Worm (Caenorhabditis elegans) whole organism, young adult: ENCODE measurements around the gene frm-2.

Experiments
- C06A6.2 ChIP-seq: fragments of 200-800 bp; sonication (Bioruptor generic); conservative IDR thresholded peaks from 2 replicates; pipeline ENCODE4 v1.3.6; 2022; ENCODE audit warnings: missing genetic modification characterization, missing compliant biosample characterization
- D2030.7 ChIP-seq: fragments of 200-800 bp; sonication (Bioruptor generic); IDR thresholded peaks from 2 replicates; pipeline ENCODE4 v1.3.6; 2022; ENCODE audit warnings: missing genetic modification reagents, missing genetic modification characterization, missing compliant biosample characterization
- F37B4.10 ChIP-seq: fragments of 200-800 bp; sonication (Bioruptor generic); IDR thresholded peaks from 2 replicates; pipeline ENCODE4 v1.3.6; 2022; ENCODE audit warnings: missing genetic modification characterization, missing compliant biosample characterization
- K11D2.4 ChIP-seq: fragments of 200-800 bp; sonication (Bioruptor generic); IDR thresholded peaks from 2 replicates; pipeline ENCODE4 v1.3.6; 2022; ENCODE audit warnings: missing genetic modification reagents, missing genetic modification characterization, missing compliant biosample characterization
- K12H6.12 ChIP-seq: fragments of 200-800 bp; sonication (Bioruptor generic); optimal IDR thresholded peaks from 2 replicates; lab custom pipeline; 2018; ENCODE audit warnings: mild to moderate bottlenecking, missing genetic modification characterization, missing compliant biosample characterization
- Y53F4B.3 ChIP-seq: fragments of 200-800 bp; sonication (Bioruptor generic); IDR thresholded peaks from 2 replicates; pipeline ENCODE4 v1.3.6; 2022; ENCODE audit warnings: missing genetic modification reagents, missing genetic modification characterization, missing compliant biosample characterization
- Y79H2A.3 ChIP-seq: fragments of 200-800 bp; sonication (Bioruptor generic); conservative IDR thresholded peaks from 2 replicates; pipeline ENCODE4 v1.3.6; 2022; ENCODE audit warnings: missing genetic modification reagents, missing genetic modification characterization, missing compliant biosample characterization
- Y95B8A.8 ChIP-seq: fragments of 200-800 bp; sonication (Bioruptor generic); IDR thresholded peaks from 2 replicates; pipeline ENCODE4 v1.3.6; 2022; ENCODE audit warnings: missing genetic modification reagents, missing genetic modification characterization, missing compliant biosample characterization
- ama-1 ChIP-seq, 3 experiments: fragments of 150-350 bp in 1 of 3; sonication (generic microtip) in 2 of 3; optimal IDR thresholded peaks; 2 replicates each; lab custom pipeline; 2014 to 2018; ENCODE audit warnings: missing biosample characterization in 2 of 3, missing genetic modification characterization in 2 of 3, missing genetic modification reagents in 2 of 3
- atf-7 ChIP-seq: sonication (generic microtip); optimal IDR thresholded peaks from 2 replicates; lab custom pipeline; 2017; ENCODE audit warnings: mild to moderate bottlenecking, missing genetic modification characterization, missing compliant biosample characterization
- athp-1 ChIP-seq: sonication (generic microtip); optimal IDR thresholded peaks from 2 replicates; lab custom pipeline; 2017; ENCODE audit warnings: mild to moderate bottlenecking, missing genetic modification characterization, missing compliant biosample characterization
- attf-5 ChIP-seq: fragments of 200-800 bp; sonication (Bioruptor generic); optimal IDR thresholded peaks from 2 replicates; lab custom pipeline; 2018; ENCODE audit warnings: mild to moderate bottlenecking, missing genetic modification characterization, missing compliant biosample characterization
- cebp-1 ChIP-seq, 2 experiments: fragments of 200-800 bp in 1 of 2; sonication (Bioruptor generic) in 1 of 2; sonication (generic microtip) in 1 of 2; IDR thresholded peaks in 1 of 2; optimal IDR thresholded peaks in 1 of 2; 2 replicates each; pipeline versions ENCODE4 v1.3.6 to Lab custom; 2017 to 2022; ENCODE audit warnings: missing compliant biosample characterization in 2 of 2, missing genetic modification characterization in 2 of 2, mild to moderate bottlenecking in 1 of 2, missing genetic modification reagents in 1 of 2, moderate library complexity in 1 of 2
- cebp-2 ChIP-seq: fragments of 200-800 bp; sonication (Bioruptor generic); IDR thresholded peaks from 2 replicates; pipeline ENCODE4 v1.3.6; 2022; ENCODE audit warnings: missing genetic modification characterization, missing compliant biosample characterization
- ceh-27 ChIP-seq: fragments of 200-800 bp; sonication (Bioruptor generic); optimal IDR thresholded peaks from 2 replicates; lab custom pipeline; 2018; ENCODE audit warnings: mild to moderate bottlenecking, missing genetic modification characterization, moderate library complexity, missing compliant biosample characterization
- chd-7 ChIP-seq: sonication (generic microtip); optimal IDR thresholded peaks from 2 replicates; lab custom pipeline; 2016; ENCODE audit warnings: mild to moderate bottlenecking, missing genetic modification characterization, moderate library complexity, missing compliant biosample characterization
- die-1 ChIP-seq: sonication (generic microtip); optimal IDR thresholded peaks from 2 replicates; lab custom pipeline; 2016; ENCODE audit warnings: missing genotype, mild to moderate bottlenecking, missing genetic modification characterization, missing compliant biosample characterization
- dox-1 ChIP-seq: fragments of 200-800 bp; sonication (Bioruptor generic); IDR thresholded peaks from 2 replicates; pipeline ENCODE4 v1.3.6; 2022; ENCODE audit warnings: missing genetic modification reagents, missing genetic modification characterization, missing compliant biosample characterization
- dpff-1 ChIP-seq: sonication (generic microtip); optimal IDR thresholded peaks from 2 replicates; lab custom pipeline; 2017; ENCODE audit warnings: mild to moderate bottlenecking, missing genetic modification characterization, missing compliant biosample characterization
- dpl-1 ChIP-seq: fragments of 150-350 bp; optimal IDR thresholded peaks from 2 replicates; lab custom pipeline; 2014; ENCODE audit warnings: missing biosample characterization, missing genetic modification reagents, missing genetic modification characterization
- efl-1 ChIP-seq: fragments of 150-350 bp; optimal IDR thresholded peaks from 2 replicates; lab custom pipeline; 2014; ENCODE audit warnings: missing biosample characterization, missing genetic modification reagents, missing genetic modification characterization
- ekl-4 ChIP-seq: fragments of 200-800 bp; sonication (Bioruptor generic); IDR thresholded peaks from 2 replicates; pipeline ENCODE4 v1.3.6; 2022; ENCODE audit warnings: missing genetic modification reagents, missing genetic modification characterization, missing compliant biosample characterization
- hlh-26 ChIP-seq: fragments of 200-800 bp; sonication (Bioruptor generic); conservative IDR thresholded peaks from 2 replicates; pipeline ENCODE4 v1.3.6; 2022; ENCODE audit warnings: missing genetic modification reagents, missing genetic modification characterization, missing compliant biosample characterization
- let-607 ChIP-seq, 2 experiments: fragments of 200-800 bp in 1 of 2; sonication (Bioruptor generic) in 1 of 2; sonication (generic microtip) in 1 of 2; optimal IDR thresholded peaks; 2 replicates each; lab custom pipeline; 2016 to 2018; ENCODE audit warnings: mild to moderate bottlenecking in 2 of 2, missing compliant biosample characterization in 2 of 2, missing genetic modification characterization in 2 of 2, moderate library complexity in 2 of 2, missing genotype in 1 of 2
- lin-35 ChIP-seq, 3 experiments: fragments of 150-350 bp in 2 of 3; sonication (generic microtip) in 1 of 3; optimal IDR thresholded peaks; 2 replicates each; lab custom pipeline; 2014 to 2018; ENCODE audit warnings: missing biosample characterization in 3 of 3, missing genetic modification characterization in 3 of 3, missing genetic modification reagents in 3 of 3
- lin-40 ChIP-seq: sonication (generic microtip); optimal IDR thresholded peaks from 2 replicates; lab custom pipeline; 2016; ENCODE audit warnings: missing genetic modification characterization, mild to moderate bottlenecking, missing compliant biosample characterization, missing genotype, missing genetic modification reagents
- lin-54 ChIP-seq: fragments of 200-800 bp; sonication (Bioruptor generic); optimal IDR thresholded peaks from 2 replicates; lab custom pipeline; 2018; ENCODE audit warnings: mild to moderate bottlenecking, missing genetic modification characterization, missing compliant biosample characterization
- lsy-27 ChIP-seq: sonication (generic microtip); optimal IDR thresholded peaks from 2 replicates; lab custom pipeline; 2017; ENCODE audit warnings: missing genetic modification characterization, mild to moderate bottlenecking, missing compliant biosample characterization, antibody characterized with exemption, missing genotype, borderline replicate concordance; ENCODE audit not compliant: insufficient read depth
- madf-10 ChIP-seq: sonication (generic microtip); optimal IDR thresholded peaks from 2 replicates; lab custom pipeline; 2016; ENCODE audit warnings: mild to moderate bottlenecking, missing genetic modification characterization, missing compliant biosample characterization
- madf-8 ChIP-seq: fragments of 200-800 bp; sonication (Bioruptor generic); conservative IDR thresholded peaks from 2 replicates; pipeline ENCODE4 v1.3.6; 2022; ENCODE audit warnings: missing genetic modification reagents, missing genetic modification characterization, missing compliant biosample characterization
- mcd-1 ChIP-seq: fragments of 200-800 bp; sonication (Bioruptor generic); IDR thresholded peaks from 2 replicates; pipeline ENCODE4 v1.3.6; 2022; ENCODE audit warnings: missing genetic modification reagents, missing genetic modification characterization, missing compliant biosample characterization
- nfya-2 ChIP-seq: fragments of 200-800 bp; sonication (Bioruptor generic); IDR thresholded peaks from 2 replicates; pipeline ENCODE4 v1.3.6; 2022; ENCODE audit warnings: missing genetic modification reagents, missing genetic modification characterization, missing compliant biosample characterization
- nfyb-1 ChIP-seq: fragments of 200-800 bp; sonication (Bioruptor generic); IDR thresholded peaks from 2 replicates; pipeline ENCODE4 v1.3.6; 2022; ENCODE audit warnings: missing genetic modification reagents, missing genetic modification characterization, missing compliant biosample characterization
- nhr-80 ChIP-seq: sonication (generic microtip); optimal IDR thresholded peaks from 2 replicates; lab custom pipeline; 2016; ENCODE audit warnings: missing genetic modification characterization, missing compliant biosample characterization
- pbrm-1 ChIP-seq: fragments of 200-800 bp; sonication (Bioruptor generic); IDR thresholded peaks from 2 replicates; pipeline ENCODE4 v1.3.6; 2022; ENCODE audit warnings: missing genetic modification reagents, missing genetic modification characterization, missing compliant biosample characterization
- repo-1 ChIP-seq: sonication (generic microtip); optimal IDR thresholded peaks from 2 replicates; lab custom pipeline; 2017; ENCODE audit warnings: mild to moderate bottlenecking, missing genetic modification characterization, missing compliant biosample characterization
- rpc-1 ChIP-seq, 2 experiments: fragments of 150-350 bp in 1 of 2; sonication (generic microtip) in 1 of 2; optimal IDR thresholded peaks; 2 replicates each; lab custom pipeline; 2014 to 2018; ENCODE audit warnings: missing biosample characterization in 1 of 2, missing genetic modification characterization in 1 of 2, missing genetic modification reagents in 1 of 2, missing genotype in 1 of 2
- sdz-38 ChIP-seq: sonication (generic microtip); optimal IDR thresholded peaks from 2 replicates; lab custom pipeline; 2016; ENCODE audit warnings: missing genotype, missing genetic modification characterization, missing compliant biosample characterization
- snpc-1.3 ChIP-seq: sonication (generic microtip); optimal IDR thresholded peaks from 2 replicates; lab custom pipeline; 2017; ENCODE audit warnings: missing genetic modification characterization, mild to moderate bottlenecking, missing compliant biosample characterization, antibody characterized with exemption, moderate library complexity, missing genotype, missing genetic modification reagents; ENCODE audit not compliant: insufficient read depth
- somi-1 ChIP-seq: fragments of 200-800 bp; sonication (Bioruptor generic); optimal IDR thresholded peaks from 2 replicates; lab custom pipeline; 2018; ENCODE audit warnings: mild to moderate bottlenecking, missing genetic modification characterization, missing compliant biosample characterization
- unc-62 ChIP-seq: fragments of 150-350 bp; optimal IDR thresholded peaks from 2 replicates; lab custom pipeline; 2014; ENCODE audit warnings: missing biosample characterization, missing genetic modification reagents, missing genetic modification characterization
- zfh-2 ChIP-seq: fragments of 200-800 bp; sonication (Bioruptor generic); conservative IDR thresholded peaks from 2 replicates; pipeline ENCODE4 v1.3.6; 2022; ENCODE audit warnings: missing genetic modification reagents, missing genetic modification characterization, missing compliant biosample characterization
- ztf-25 ChIP-seq: fragments of 200-800 bp; sonication (Bioruptor generic); IDR thresholded peaks from 2 replicates; pipeline ENCODE4 v1.3.6; 2022; ENCODE audit warnings: missing genetic modification reagents, missing genetic modification characterization, missing compliant biosample characterization
- ztf-26 ChIP-seq: sonication (generic microtip); optimal IDR thresholded peaks from 2 replicates; lab custom pipeline; 2017; ENCODE audit warnings: missing genetic modification characterization, missing compliant biosample characterization

The frm-2 gene

DNA sequence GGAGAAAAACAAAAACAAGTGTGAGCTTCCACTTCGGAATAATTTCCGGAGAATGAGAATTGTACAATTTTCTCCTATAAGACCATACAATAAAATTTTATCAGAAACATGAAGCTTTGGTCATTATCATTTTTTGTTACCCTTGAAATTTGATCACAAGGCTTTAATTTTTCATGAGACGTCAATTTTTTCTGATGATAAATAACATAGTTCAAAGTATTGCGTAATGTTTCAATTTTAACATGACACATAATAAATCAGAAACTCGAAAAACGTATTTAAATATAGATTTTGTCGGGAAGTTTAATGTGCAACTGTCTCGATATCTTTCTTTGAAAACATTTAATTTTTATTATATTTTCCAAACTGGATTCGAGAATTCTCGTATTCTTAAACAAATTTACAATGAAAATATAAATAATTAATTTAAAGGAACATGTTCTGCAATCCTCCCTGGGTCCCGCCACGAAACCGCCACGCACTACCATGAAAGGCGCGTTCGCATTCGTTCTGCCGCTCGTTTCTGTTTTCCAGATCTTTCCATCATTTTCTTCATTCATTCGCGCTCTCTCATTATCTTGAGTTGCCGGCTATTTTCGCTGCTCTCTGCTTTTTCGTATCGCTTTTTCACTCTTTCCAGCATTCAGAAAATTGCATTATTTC lies 43.0 kb downstream of the frm-2 start (continued):
- TF ChIP-seq dox-1 (GFP tag; lab: Robert Waterston, UW) (peak; percentile 77), Y53F4B.3 (GFP tag; lab: Robert Waterston, UW) (no peak), pbrm-1 (GFP tag; lab: Robert Waterston, UW) (peak; percentile 53), somi-1 (no peak), cebp-1 (GFP tag; IDR thresholded peaks at IDR 0.05; lab: Robert Waterston, UW) (peak; percentile 64; the same call in 1 of the 2 replicates), cebp-1 (tag; optimal IDR thresholded peaks at IDR 0.05; lab: Kevin White, UChicago) (no peak), ztf-25 (no peak), snpc-1.3 (tag; lab: Kevin White, UChicago) (peak; percentile 26), D2030.7 (peak; percentile 88), K12H6.12 (tag; lab: Kevin White, UChicago) (no peak), Y79H2A.3 (GFP tag; lab: Robert Waterston, UW) (no peak), lin-54 (peak; percentile 75), hlh-26 (GFP tag; lab: Robert Waterston, UW) (no peak), unc-62 (GFP tag; lab: Kevin White, UChicago) (peak; percentile 87), C06A6.2 (GFP tag; lab: Robert Waterston, UW) (no peak), K11D2.4 (GFP tag; lab: Robert Waterston, UW) (no peak), nfyb-1 (no peak), zfh-2 (GFP tag; lab: Robert Waterston, UW) (no peak), ama-1 (optimal IDR thresholded peaks at IDR 0.05; lab: Kevin White, UChicago) (no peak), ama-1 (GFP tag; optimal IDR thresholded peaks at IDR 0.05; lab: Kevin White, UChicago) (no peak), cebp-2 (GFP tag; lab: Robert Waterston, UW) (no peak), sdz-38 (tag; lab: Kevin White, UChicago) (no peak), atf-7 (tag; lab: Kevin White, UChicago) (no peak), nhr-80 (tag; lab: Kevin White, UChicago) (peak; percentile 46), nfya-2 (GFP tag; lab: Robert Waterston, UW) (no peak), efl-1 (GFP tag; lab: Kevin White, UChicago) (peak; percentile 93), dpl-1 (peak; percentile 75), rpc-1 (optimal IDR thresholded peaks at IDR 0.05; lab: Kevin White, UChicago) (no peak), rpc-1 (tag; optimal IDR thresholded peaks at IDR 0.05; lab: Kevin White, UChicago) (no peak), athp-1 (tag; lab: Kevin White, UChicago) (peak; percentile 10), F37B4.10 (no peak), madf-8 (GFP tag; lab: Robert Waterston, UW) (peak; percentile 88), dpff-1 (tag; lab: Kevin White, UChicago) (no peak)
- TF ChIP-seq, all 124 proteins: peak for 40

DNA sequence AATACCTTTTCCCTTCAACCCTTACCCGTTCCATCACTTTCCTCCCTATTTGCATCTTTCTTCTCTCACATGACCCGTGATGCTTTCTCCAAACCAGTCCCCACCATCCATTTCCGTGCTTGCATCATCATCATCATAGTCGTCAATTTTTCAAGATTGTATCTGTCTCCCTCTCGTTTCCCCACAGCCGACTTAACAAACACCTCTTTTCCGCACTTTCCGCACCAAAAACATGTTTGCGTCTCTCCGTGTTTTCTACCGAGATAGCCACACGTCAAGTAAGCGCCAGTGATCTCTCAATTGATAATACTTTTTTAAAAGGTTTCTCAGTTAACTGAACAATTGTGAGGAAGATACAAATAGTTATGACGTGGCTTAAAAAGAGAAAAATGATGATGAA lies 43.9 kb downstream of the frm-2 start:
- TF ChIP-seq ekl-4 (GFP tag; lab: Robert Waterston, UW), result 0 out of 2 replicates have a peak, but pooled peaks have one; percentile 16
- peak; percentile 39 for TF ChIP-seq ztf-26 (tag; lab: Kevin White, UChicago)
- peak; percentile 61 for TF ChIP-seq lin-40 (tag; lab: Kevin White, UChicago)
- peak; percentile 27 for TF ChIP-seq attf-5 (GFP tag; lab: Kevin White, UChicago)
- TF ChIP-seq chd-7 (tag; lab: Kevin White, UChicago), result peak; percentile 29
- TF ChIP-seq repo-1 (tag; lab: Kevin White, UChicago), result no peak
- TF ChIP-seq ceh-27 (GFP tag; lab: Kevin White, UChicago), result peak; percentile 17
- no peak for TF ChIP-seq ztf-25
- TF ChIP-seq K11D2.4 (GFP tag; lab: Robert Waterston, UW), result 0 out of 2 replicates have a peak, but pooled peaks have one; percentile 13
- no peak for TF ChIP-seq cebp-1 (GFP tag; IDR thresholded peaks at IDR 0.05; lab: Robert Waterston, UW)
- TF ChIP-seq cebp-1 (tag; optimal IDR thresholded peaks at IDR 0.05; lab: Kevin White, UChicago), result peak; percentile 72
- TF ChIP-seq C06A6.2 (GFP tag; lab: Robert Waterston, UW), result peak; percentile 46; the same call in 1 of the 2 replicates
- TF ChIP-seq nhr-80 (tag; lab: Kevin White, UChicago), result peak; percentile 66
- no peak for TF ChIP-seq mcd-1 (GFP tag; lab: Robert Waterston, UW)
- no peak for TF ChIP-seq lsy-27 (tag; lab: Kevin White, UChicago)
- peak in 1 of 2 experiments; percentile 24 for TF ChIP-seq let-607 (tag; optimal IDR thresholded peaks at IDR 0.05; lab: Kevin White, UChicago)
- TF ChIP-seq K12H6.12 (tag; lab: Kevin White, UChicago), result peak; percentile 57
- peak; percentile 36 for TF ChIP-seq die-1 (tag; lab: Kevin White, UChicago)
- TF ChIP-seq lin-35 (GFP tag; optimal IDR thresholded peaks at IDR 0.05; lab: Kevin White, UChicago), result peak in 1 of 3 experiments; percentile 29
- 0 out of 2 replicates have a peak, but pooled peaks have one; percentile 24 for TF ChIP-seq Y95B8A.8 (GFP tag; lab: Robert Waterston, UW)
- TF ChIP-seq madf-10 (tag; lab: Kevin White, UChicago), result peak; percentile 2
